Fruit fly (Drosophila melanogaster) whole organism, embryonic: ENCODE results near the gene CG13654.

Experiments used
- Abd-B ChIP-seq: fragments of 200-800 bp; sonication (Bioruptor generic); optimal IDR thresholded peaks from 2 replicates; lab custom pipeline; 2018; ENCODE audit warnings: missing biosample characterization, mild to moderate bottlenecking, missing genetic modification characterization, moderate library complexity
- Blimp-1 ChIP-seq: fragments of 200-800 bp; sonication (Bioruptor generic); optimal IDR thresholded peaks from 3 replicates; lab custom pipeline; 2018; ENCODE audit warnings: missing biosample characterization, missing genetic modification characterization, mild to moderate bottlenecking, moderate library complexity, missing genetic modification reagents
- Bteb2 ChIP-seq: fragments of 200-800 bp; sonication (Bioruptor generic); optimal IDR thresholded peaks from 2 replicates; lab custom pipeline; 2016; ENCODE audit warnings: missing biosample characterization, missing genetic modification characterization
- CG10979 ChIP-seq: fragments of 200-800 bp; sonication (Bioruptor generic); optimal IDR thresholded peaks from 2 replicates; lab custom pipeline; 2018; ENCODE audit warnings: missing biosample characterization, mild to moderate bottlenecking, missing genetic modification characterization, moderate library complexity
- CG12659 ChIP-seq: fragments of 200-800 bp; sonication (Bioruptor generic); optimal IDR thresholded peaks from 3 replicates; lab custom pipeline; 2017; ENCODE audit warnings: mild to moderate bottlenecking, missing biosample characterization, missing genetic modification reagents, missing genetic modification characterization
- CG14014 ChIP-seq: fragments of 200-800 bp; sonication (Bioruptor generic); IDR thresholded peaks from 2 replicates; pipeline ENCODE4 v1.3.6; 2022; ENCODE audit warnings: missing biosample characterization, missing genetic modification characterization
- CG14860 ChIP-seq: fragments of 200-800 bp; sonication (Bioruptor generic); IDR thresholded peaks from 3 replicates; pipeline ENCODE4 v1.3.6; 2022; ENCODE audit warnings: missing biosample characterization, missing genetic modification characterization; ENCODE audit not compliant: partially characterized antibody
- CG17802 ChIP-seq: fragments of 200-800 bp; sonication (Bioruptor generic); optimal IDR thresholded peaks from 2 replicates; lab custom pipeline; 2018; ENCODE audit warnings: missing biosample characterization, mild to moderate bottlenecking, missing genetic modification characterization, moderate library complexity
- CG18599 ChIP-seq: fragments of 200-800 bp; sonication (Bioruptor generic); optimal IDR thresholded peaks from 3 replicates; lab custom pipeline; 2017; ENCODE audit warnings: missing biosample characterization, missing genetic modification characterization, mild to moderate bottlenecking, moderate library complexity, missing genetic modification reagents
- CG18764 ChIP-seq: fragments of 200-800 bp; sonication (Bioruptor generic); optimal IDR thresholded peaks from 3 replicates; lab custom pipeline; 2016; ENCODE audit warnings: missing biosample characterization, missing genetic modification characterization
- CG31388 ChIP-seq: fragments of 200-800 bp; sonication (Bioruptor generic); optimal IDR thresholded peaks from 2 replicates; lab custom pipeline; 2016; ENCODE audit warnings: missing biosample characterization, missing genetic modification characterization
- CG4282 ChIP-seq: fragments of 200-800 bp; sonication (Bioruptor generic); optimal IDR thresholded peaks from 2 replicates; lab custom pipeline; 2016; ENCODE audit warnings: missing biosample characterization, missing genetic modification characterization
- CG4328 ChIP-seq: fragments of 200-800 bp; sonication (Bioruptor generic); optimal IDR thresholded peaks from 3 replicates; lab custom pipeline; 2017; ENCODE audit warnings: missing biosample characterization, missing genetic modification reagents, missing genetic modification characterization
- CG4707 ChIP-seq: fragments of 200-800 bp; sonication (Bioruptor generic); optimal IDR thresholded peaks from 2 replicates; lab custom pipeline; 2018; ENCODE audit warnings: missing biosample characterization, mild to moderate bottlenecking, missing genetic modification characterization, moderate library complexity
- CG4820 ChIP-seq: fragments of 200-800 bp; sonication (Bioruptor generic); optimal IDR thresholded peaks from 3 replicates; lab custom pipeline; 2016; ENCODE audit warnings: missing biosample characterization, missing genetic modification characterization
- CG6254 ChIP-seq: fragments of 200-800 bp; sonication (Bioruptor generic); optimal IDR thresholded peaks from 3 replicates; lab custom pipeline; 2017; ENCODE audit warnings: mild to moderate bottlenecking, missing biosample characterization, missing genetic modification reagents, missing genetic modification characterization
- CG7271 ChIP-seq: fragments of 200-800 bp; sonication (Bioruptor generic); optimal IDR thresholded peaks from 2 replicates; lab custom pipeline; 2018; ENCODE audit warnings: missing biosample characterization, mild to moderate bottlenecking, missing genetic modification characterization, moderate library complexity
- D19A ChIP-seq: fragments of 200-800 bp; optimal IDR thresholded peaks from 3 replicates; lab custom pipeline; 2019; ENCODE audit warnings: missing biosample characterization, mild to moderate bottlenecking, missing genetic modification characterization, moderate library complexity
- Doc2 ChIP-seq: fragments of 200-800 bp; sonication (Bioruptor generic); IDR thresholded peaks from 2 replicates; pipeline ENCODE4 v1.3.6; 2022; ENCODE audit warnings: missing biosample characterization, missing genetic modification characterization
- Hey ChIP-seq: fragments of 200-800 bp; sonication (Bioruptor generic); optimal IDR thresholded peaks from 3 replicates; lab custom pipeline; 2018; ENCODE audit warnings: missing biosample characterization, mild to moderate bottlenecking, missing genetic modification characterization
- Myb ChIP-seq: fragments of 200-800 bp; sonication (Bioruptor generic); optimal IDR thresholded peaks from 2 replicates; lab custom pipeline; 2016; ENCODE audit warnings: missing biosample characterization, missing genetic modification characterization
- NC2β ChIP-seq: fragments of 200-800 bp; sonication (Bioruptor generic); optimal IDR thresholded peaks from 2 replicates; lab custom pipeline; 2016; ENCODE audit warnings: missing biosample characterization, missing genetic modification characterization
- NK7.1 ChIP-seq: fragments of 200-800 bp; sonication (Bioruptor generic); optimal IDR thresholded peaks from 3 replicates; lab custom pipeline; 2016; ENCODE audit warnings: missing biosample characterization, missing genetic modification characterization
- Nf-YC ChIP-seq: fragments of 200-800 bp; optimal IDR thresholded peaks from 3 replicates; lab custom pipeline; 2019; ENCODE audit warnings: missing biosample characterization, mild to moderate bottlenecking, missing genetic modification characterization, moderate library complexity
- Poxn ChIP-seq: fragments of 200-800 bp; sonication (Bioruptor generic); IDR thresholded peaks from 2 replicates; pipeline ENCODE4 v1.3.6; 2022; ENCODE audit warnings: missing biosample characterization, missing genetic modification characterization
- Six4 ChIP-seq: fragments of 200-800 bp; sonication (Bioruptor generic); optimal IDR thresholded peaks from 2 replicates; lab custom pipeline; 2016; ENCODE audit warnings: missing biosample characterization, missing genetic modification characterization
- ap ChIP-seq: fragments of 200-800 bp; sonication (Bioruptor generic); IDR thresholded peaks from 2 replicates; pipeline ENCODE4 v1.3.6; 2022; ENCODE audit warnings: missing biosample characterization, missing genetic modification characterization
- ato ChIP-seq: fragments of 200-800 bp; sonication (Bioruptor generic); IDR thresholded peaks from 2 replicates; pipeline ENCODE4 v1.3.6; 2022; ENCODE audit warnings: missing biosample characterization, missing genetic modification characterization; ENCODE audit not compliant: partially characterized antibody
- cg ChIP-seq: fragments of 200-800 bp; sonication (Bioruptor generic); optimal IDR thresholded peaks from 3 replicates; lab custom pipeline; 2019; ENCODE audit warnings: missing biosample characterization, mild to moderate bottlenecking, missing genetic modification characterization, moderate library complexity
- esg ChIP-seq: fragments of 200-800 bp; sonication (Bioruptor generic); conservative IDR thresholded peaks from 2 replicates; pipeline ENCODE4 v1.3.6; 2022; ENCODE audit warnings: missing biosample characterization, missing genetic modification characterization
- grn ChIP-seq: fragments of 200-800 bp; sonication (Bioruptor generic); optimal IDR thresholded peaks from 3 replicates; lab custom pipeline; 2017; ENCODE audit warnings: missing biosample characterization, missing genetic modification characterization
- mam ChIP-seq: fragments of 200-800 bp; sonication (Bioruptor generic); optimal IDR thresholded peaks from 3 replicates; lab custom pipeline; 2016; ENCODE audit warnings: missing biosample characterization, missing genetic modification characterization
- nmo ChIP-seq: fragments of 200-800 bp; sonication (Bioruptor generic); optimal IDR thresholded peaks from 2 replicates; lab custom pipeline; 2018; ENCODE audit warnings: missing biosample characterization, mild to moderate bottlenecking, missing genetic modification characterization, moderate library complexity
- pfk ChIP-seq: fragments of 200-800 bp; sonication (Bioruptor generic); optimal IDR thresholded peaks from 2 replicates; lab custom pipeline; 2018; ENCODE audit warnings: missing biosample characterization, mild to moderate bottlenecking, missing genetic modification characterization, moderate library complexity
- pita ChIP-seq: fragments of 200-800 bp; sonication (Bioruptor generic); optimal IDR thresholded peaks from 2 replicates; lab custom pipeline; 2017; ENCODE audit warnings: missing biosample characterization, mild to moderate bottlenecking, missing genetic modification characterization
- pros ChIP-seq: fragments of 200-800 bp; sonication (Bioruptor generic); optimal IDR thresholded peaks from 3 replicates; lab custom pipeline; 2019; ENCODE audit warnings: missing biosample characterization, mild to moderate bottlenecking, missing genetic modification characterization, moderate library complexity
- salm ChIP-seq: fragments of 200-800 bp; sonication (Bioruptor generic); optimal IDR thresholded peaks from 2 replicates; lab custom pipeline; 2018; ENCODE audit warnings: missing biosample characterization, mild to moderate bottlenecking, missing genetic modification characterization
- sc ChIP-seq, 3 experiments: fragments of >200 bp in 2 of 3; fragments of 200-800 bp in 1 of 3; sonication (Bioruptor generic) in 1 of 3; optimal IDR thresholded peaks; 2 replicates in 2 of 3; 3 replicates in 1 of 3; lab custom pipeline; 2017; ENCODE audit warnings: mild to moderate bottlenecking in 1 of 3, missing biosample characterization in 1 of 3, missing genetic modification characterization in 1 of 3, missing genetic modification reagents in 1 of 3
- sens-2 ChIP-seq: fragments of 200-800 bp; sonication (Bioruptor generic); IDR thresholded peaks from 2 replicates; pipeline ENCODE4 v1.3.6; 2022; ENCODE audit warnings: missing biosample characterization, missing genetic modification characterization
- sisA ChIP-seq: fragments of 200-800 bp; sonication (Bioruptor generic); IDR thresholded peaks from 2 replicates; pipeline ENCODE4 v1.3.6; 2022; ENCODE audit warnings: missing biosample characterization, missing genetic modification characterization
- so ChIP-seq: fragments of 200-800 bp; sonication (Bioruptor generic); IDR thresholded peaks from 3 replicates; pipeline ENCODE4 v1.3.6; 2022; ENCODE audit warnings: missing biosample characterization, missing genetic modification characterization
- stc ChIP-seq: fragments of 200-800 bp; sonication (Bioruptor generic); IDR thresholded peaks from 2 replicates; pipeline ENCODE4 v1.3.6; 2022; ENCODE audit warnings: missing biosample characterization, missing genetic modification characterization
- tll ChIP-seq, 2 experiments: fragments of 200-800 bp in 1 of 2; fragments of >200 bp in 1 of 2; sonication (Bioruptor generic) in 1 of 2; optimal IDR thresholded peaks; 2 replicates each; lab custom pipeline; 2017 to 2019; ENCODE audit warnings: missing biosample characterization in 2 of 2, missing genetic modification characterization in 2 of 2, mild to moderate bottlenecking in 1 of 2, moderate library complexity in 1 of 2
- tx ChIP-seq: fragments of 200-800 bp; sonication (Bioruptor generic); optimal IDR thresholded peaks from 2 replicates; lab custom pipeline; 2016; ENCODE audit warnings: missing biosample characterization, missing genetic modification characterization
- usp ChIP-seq: fragments of >200 bp; optimal IDR thresholded peaks from 2 replicates; lab custom pipeline; 2017; ENCODE audit warnings: missing biosample characterization, missing genetic modification characterization
- vvl ChIP-seq: fragments of 200-800 bp; sonication (Bioruptor generic); IDR thresholded peaks from 2 replicates; pipeline ENCODE4 v1.3.6; 2022; ENCODE audit warnings: missing biosample characterization, missing genetic modification characterization
- zfh1 ChIP-seq: fragments of 200-800 bp; sonication (Bioruptor generic); IDR thresholded peaks from 3 replicates; pipeline ENCODE4 v1.3.6; 2022; ENCODE audit warnings: missing biosample characterization, missing genetic modification characterization

Gene CG13654

dm6 chr3R:25178521-25178920 lies 21.1 kb upstream of the CG13654 start (continued):
- TF ChIP-seq sc (optimal IDR thresholded peaks at IDR 0.05; lab: Kevin White, UChicago) (no peak), sc (GFP tag; optimal IDR thresholded peaks at IDR 0.05; lab: Kevin White, UChicago) (peak; percentile 76), CG4707 (GFP tag; lab: Kevin White, UChicago) (peak; percentile 43), CG10979 (peak; percentile 49), CG4282 (GFP tag; lab: Kevin White, UChicago) (no peak), pfk (no peak), Doc2 (peak; percentile 19; the same call in 1 of the 2 replicates), ato (GFP tag; lab: Robert Waterston, UW) (no peak), Poxn (GFP tag; lab: Robert Waterston, UW) (no peak), D19A (tag; lab: Kevin White, UChicago) (peak; percentile 64), mam (GFP tag; lab: Kevin White, UChicago) (no peak), CG14860 (GFP tag; lab: Robert Waterston, UW) (no peak), CG31388 (GFP tag; lab: Kevin White, UChicago) (no peak), tx (no peak), Bteb2 (GFP tag; lab: Kevin White, UChicago) (peak; percentile 11), sens-2 (peak; percentile 72), CG14014 (peak; percentile 61), zfh1 (GFP tag; lab: Robert Waterston, UW) (peak; percentile 86; the same call in 2 of the 3 replicates), Six4 (peak; percentile 5)

dm6 chr3R:25181424-25181823 lies 18.2 kb upstream of the CG13654 start:
- peak; percentile 52 for TF ChIP-seq Hey (tag; lab: Kevin White, UChicago)
- TF ChIP-seq tll (GFP tag; optimal IDR thresholded peaks at IDR 0.05; lab: Kevin White, UChicago), result peak in 1 of 2 experiments; percentile 27
- no peak for TF ChIP-seq sisA (GFP tag; lab: Robert Waterston, UW)
- TF ChIP-seq cg (GFP tag; lab: Kevin White, UChicago), result peak; percentile 29
- TF ChIP-seq ap (GFP tag; lab: Robert Waterston, UW), result no peak
- TF ChIP-seq CG4328 (GFP tag; lab: Kevin White, UChicago), result no peak
- no peak for TF ChIP-seq NK7.1
- no peak for TF ChIP-seq Myb (GFP tag; lab: Kevin White, UChicago)
- no peak for TF ChIP-seq so
- TF ChIP-seq CG17802, result no peak
- TF ChIP-seq CG6254 (GFP tag; lab: Kevin White, UChicago), result no peak
- no peak for TF ChIP-seq CG4820 (GFP tag; lab: Kevin White, UChicago)
- TF ChIP-seq stc, result no peak
- TF ChIP-seq pros, result peak; percentile 83

- TF ChIP-seq CG18764 (GFP tag; lab: Kevin White, UChicago) (no peak), Nf-YC (tag; lab: Kevin White, UChicago) (peak; percentile 47), vvl (no peak), esg (GFP tag; lab: Robert Waterston, UW) (0 out of 2 replicates have a peak, but pooled peaks have one; percentile 26), CG12659 (GFP tag; lab: Kevin White, UChicago) (peak; percentile 37), grn (GFP tag; lab: Kevin White, UChicago) (no peak), Abd-B (peak; percentile 8), salm (tag; lab: Kevin White, UChicago) (no peak), Blimp-1 (GFP tag; lab: Kevin White, UChicago) (peak; percentile 32), CG18599 (GFP tag; lab: Kevin White, UChicago) (peak; percentile 54), nmo (GFP tag; lab: Kevin White, UChicago) (peak; percentile 71), pita (GFP tag; lab: Kevin White, UChicago) (no peak), NC2β (no peak), CG7271 (tag; lab: Kevin White, UChicago) (peak; percentile 67), usp (GFP tag; lab: Kevin White, UChicago) (no peak), Bteb2 (GFP tag; lab: Kevin White, UChicago) (no peak)
Observed at dm6 chr3R:25183484-25184442, 15.9 kb upstream of the CG13654 start, which contains the start of gene dan. Gene dan (plus strand): TSS chr3R:25184383.
